Worm (Caenorhabditis elegans): Measurements from ENCODE around the gene C16A11.10.

DNA sequence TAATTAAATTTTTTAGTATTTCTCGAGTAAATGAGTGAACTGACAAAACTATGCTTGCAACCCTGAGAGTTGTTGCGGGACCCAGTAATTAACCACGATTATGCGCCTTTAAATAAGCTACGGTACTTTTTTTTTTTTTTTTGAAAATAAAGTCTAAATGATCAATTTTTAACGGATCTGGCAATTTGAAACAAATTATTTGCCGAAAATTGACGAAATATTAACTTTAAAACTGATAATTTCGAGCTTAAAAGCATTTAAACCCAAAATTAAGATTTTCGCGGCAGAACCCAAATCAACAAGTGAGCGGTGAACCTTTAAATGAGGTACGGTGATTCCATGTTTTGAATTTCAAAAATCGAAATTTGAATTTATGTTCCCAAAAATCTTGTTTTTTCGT lies 8.7 kb upstream of the C16A11.10 start:
- TF ChIP-seq lin-13 (GFP tag; optimal IDR thresholded peaks at IDR 0.05) (no peak), ZK546.5 (tag; optimal IDR thresholded peaks at IDR 0.05) (no peak), blmp-1 (tag; optimal IDR thresholded peaks at IDR 0.05; ENCODE audit: insufficient read depth) (no peak), nhr-21 (tag; optimal IDR thresholded peaks at IDR 0.05) (no peak)

Measured in whole organism, L2 larva.